Worm (Caenorhabditis elegans) whole organism, early embryonic: ENCODE measurements around the gene Y47D3B.3.

Source experiments
- ama-1 ChIP-seq: fragments of 150-350 bp; optimal IDR thresholded peaks from 2 replicates; lab custom pipeline; 2014
- hmbx-1 ChIP-seq: sonication (generic microtip); optimal IDR thresholded peaks from 2 replicates; lab custom pipeline; 2016; ENCODE audit warnings: mild to moderate bottlenecking, missing genetic modification characterization, missing compliant biosample characterization
- hmg-4 ChIP-seq: fragments of 200-800 bp; sonication (Bioruptor generic); optimal IDR thresholded peaks from 2 replicates; lab custom pipeline; 2018; ENCODE audit warnings: mild to moderate bottlenecking, missing genetic modification characterization, missing compliant biosample characterization
- sea-1 ChIP-seq: fragments of 200-800 bp; sonication (Bioruptor generic); conservative IDR thresholded peaks from 2 replicates; pipeline ENCODE4 v1.3.6; 2022; ENCODE audit warnings: missing genetic modification characterization, missing compliant biosample characterization
- tbx-11 ChIP-seq: fragments of 200-800 bp; sonication (Bioruptor generic); IDR thresholded peaks from 2 replicates; pipeline ENCODE4 v1.3.6; 2022; ENCODE audit warnings: missing genetic modification characterization, missing compliant biosample characterization
- tra-4 ChIP-seq: sonication (generic microtip); optimal IDR thresholded peaks from 2 replicates; lab custom pipeline; 2017; ENCODE audit warnings: missing genetic modification characterization, missing compliant biosample characterization

- TF ChIP-seq ama-1 (lab: Kevin White, UChicago) (no peak), hmg-4 (no peak), hmbx-1 (no peak), tbx-11 (GFP tag; lab: Robert Waterston, UW) (no peak), sea-1 (GFP tag; lab: Robert Waterston, UW) (no peak), tra-4 (tag; lab: Kevin White, UChicago) (no peak)
Measured at ce11 chrIII:11402717-11403116, 5.1 kb downstream of the Y47D3B.3 start, which contains the start of gene Y47D3B.12.
